Fruit fly (Drosophila melanogaster) Kc167 (cell line): Measurements from ENCODE around the gene Itgbn.

Source experiments
- Myc ChIP-seq: fragments of >200 bp; optimal IDR thresholded peaks from 2 replicates; lab custom pipeline; 2017; ENCODE audit warnings: missing external identifiers
- Sin3A ChIP-seq: fragments of >200 bp; optimal IDR thresholded peaks from 2 replicates; lab custom pipeline; 2018; ENCODE audit warnings: missing external identifiers
- insv ChIP-seq: fragments of >200 bp; optimal IDR thresholded peaks from 3 replicates; lab custom pipeline; 2018; ENCODE audit warnings: missing external identifiers
- psq ChIP-seq: fragments of >200 bp; optimal IDR thresholded peaks from 2 replicates; lab custom pipeline; 2017; ENCODE audit warnings: missing external identifiers
- ttk ChIP-seq: sonication (Bioruptor generic); optimal IDR thresholded peaks from 2 replicates; lab custom pipeline; 2017; ENCODE audit warnings: missing external identifiers

DNA sequence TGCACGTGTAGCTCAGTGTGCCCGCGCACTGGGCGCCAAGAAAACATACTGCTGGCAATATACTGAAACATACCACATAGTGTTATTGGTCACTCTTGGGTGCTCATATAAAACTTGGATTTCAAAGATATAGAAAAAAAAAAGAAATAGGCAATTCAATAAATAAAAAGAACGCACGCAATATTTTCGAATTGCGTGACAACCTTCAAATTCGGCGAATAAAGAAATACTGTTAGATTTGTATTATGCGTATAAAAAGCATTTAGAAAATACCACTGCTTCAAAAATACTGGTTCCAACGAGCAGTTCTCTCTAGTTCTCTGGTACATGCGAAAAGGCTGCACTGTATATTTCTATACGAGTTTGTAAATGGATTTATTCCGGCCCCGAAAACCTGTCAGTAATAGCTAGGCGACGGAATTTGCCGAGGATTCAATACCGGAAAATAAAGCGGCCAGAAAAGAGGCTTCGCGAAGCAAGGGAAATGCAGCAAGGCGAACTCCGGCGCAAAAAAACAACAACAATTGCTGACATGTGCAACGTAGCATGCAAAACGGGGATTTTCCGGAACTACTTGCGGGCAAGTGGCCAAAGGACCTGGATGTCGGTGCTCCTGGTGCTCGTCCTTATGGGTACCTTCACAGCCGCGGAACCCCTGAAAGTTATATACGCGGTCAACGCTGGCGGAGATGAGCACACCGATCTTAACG, 49.7 kb downstream of the Itgbn start, which contains the start of gene CG9257:
- TF ChIP-seq Myc (lab: Kevin White, UChicago) (no peak), insv (lab: Kevin White, UChicago) (no peak), psq (lab: Kevin White, UChicago) (no peak), Sin3A (no peak), ttk (lab: Kevin White, UChicago) (no peak)
